Worm (Caenorhabditis elegans): ENCODE measurements around the gene F47D12.7.
A peak's percentile ranks its signal among the peaks of the same experiment; 100 is the strongest.

The F47D12.7 gene

ce11 chrIII:6278301-6278827 lies 17.5 kb downstream of the F47D12.7 start, which contains the start of gene C18F10.7 (continued):
- TF ChIP-seq ama-1 (optimal IDR thresholded peaks at IDR 0.05) (no peak), ama-1 (GFP tag; optimal IDR thresholded peaks at IDR 0.05) (no peak), attf-3 (GFP tag; conservative IDR thresholded peaks at IDR 0.05) (no peak; the same call in 1 of the 2 replicates), snpc-3.4 (tag; optimal IDR thresholded peaks at IDR 0.05) (peak; percentile 70), unc-62 (GFP tag; optimal IDR thresholded peaks at IDR 0.05) (no peak), ceh-91 (GFP tag; IDR thresholded peaks at IDR 0.05) (no peak), egrh-3 (GFP tag; IDR thresholded peaks at IDR 0.05) (peak; percentile 18; the same call in 1 of the 2 replicates), aptf-2 (GFP tag; conservative IDR thresholded peaks at IDR 0.05) (no peak), hrde-1 (tag; optimal IDR thresholded peaks at IDR 0.05; ENCODE audit: borderline replicate concordance) (no peak), sdz-38 (tag; optimal IDR thresholded peaks at IDR 0.05) (no peak), nfya-1 (tag; optimal IDR thresholded peaks at IDR 0.05; ENCODE audit: borderline replicate concordance, insufficient read depth) (no peak), K11D2.4 (GFP tag; IDR thresholded peaks at IDR 0.05) (no peak), F33H1.4 (GFP tag; IDR thresholded peaks at IDR 0.05) (peak; percentile 47), nhr-80 (tag; optimal IDR thresholded peaks at IDR 0.05) (peak; percentile 8), mxl-1 (tag; optimal IDR thresholded peaks at IDR 0.05) (no peak), ets-4 (GFP tag; optimal IDR thresholded peaks at IDR 0.05) (no peak), ccch-3 (GFP tag; optimal IDR thresholded peaks at IDR 0.05) (no peak), somi-1 (GFP tag; optimal IDR thresholded peaks at IDR 0.05) (no peak), xnd-1 (tag; optimal IDR thresholded peaks at IDR 0.05) (peak; percentile 61), pha-4 (tag; optimal IDR thresholded peaks at IDR 0.05) (no peak), lin-26 (GFP tag; IDR thresholded peaks at IDR 0.05) (no peak), bed-1 (GFP tag; IDR thresholded peaks at IDR 0.05) (no peak), Y67H2A.10 (GFP tag; conservative IDR thresholded peaks at IDR 0.05) (no peak), lin-40 (tag; optimal IDR thresholded peaks at IDR 0.05) (no peak), snpc-1.1 (tag; optimal IDR thresholded peaks at IDR 0.05; ENCODE audit: insufficient read depth) (no peak), zim-3 (tag; optimal IDR thresholded peaks at IDR 0.05) (no peak), gei-17 (GFP tag; optimal IDR thresholded peaks at IDR 0.05) (no peak), lin-35 (GFP tag; optimal IDR thresholded peaks at IDR 0.05) (peak in 1 of 3 experiments; percentile 50), B0261.1 (tag; optimal IDR thresholded peaks at IDR 0.05) (no peak), ceh-27 (GFP tag; optimal IDR thresholded peaks at IDR 0.05) (no peak), fkh-3 (tag; optimal IDR thresholded peaks at IDR 0.05) (no peak), hsf-1 (GFP tag; IDR thresholded peaks at IDR 0.05) (peak; percentile 62), snpc-4 (GFP tag; optimal IDR thresholded peaks at IDR 0.05) (no peak), snpc-4 (tag; optimal IDR thresholded peaks at IDR 0.05) (peak in 2 of 4 experiments; percentile 9 to 39), C17E4.6 (GFP tag; IDR thresholded peaks at IDR 0.05) (no peak), pbrm-1 (GFP tag; IDR thresholded peaks at IDR 0.05) (peak; percentile 60; the same call in 1 of the 2 replicates), hlh-26 (GFP tag; conservative IDR thresholded peaks at IDR 0.05) (no peak), cebp-2 (GFP tag; IDR thresholded peaks at IDR 0.05) (no peak), F22D6.2 (tag; optimal IDR thresholded peaks at IDR 0.05) (no peak), efl-1 (GFP tag; optimal IDR thresholded peaks at IDR 0.05) (peak; percentile 35), F52B5.7 (tag; optimal IDR thresholded peaks at IDR 0.05) (no peak), F57C9.4 (tag; optimal IDR thresholded peaks at IDR 0.05) (no peak), Y95B8A.8 (GFP tag; IDR thresholded peaks at IDR 0.05) (no peak), cebp-1 (GFP tag; IDR thresholded peaks at IDR 0.05) (peak; percentile 54; the same call in 1 of the 2 replicates), cebp-1 (tag; optimal IDR thresholded peaks at IDR 0.05) (peak; percentile 86), nfya-2 (GFP tag; IDR thresholded peaks at IDR 0.05) (no peak), egl-44 (GFP tag; IDR thresholded peaks at IDR 0.05) (no peak), sea-2 (GFP tag; IDR thresholded peaks at IDR 0.05) (no peak), sptf-2 (GFP tag; optimal IDR thresholded peaks at IDR 0.05) (no peak)
